Fruit fly (Drosophila melanogaster) whole organism, larva: Measurements from ENCODE around the gene mxc.

Experiments
- noc ChIP-seq: fragments of 200-800 bp; sonication (Bioruptor generic); optimal IDR thresholded peaks from 3 replicates; lab custom pipeline; 2019; ENCODE audit warnings: missing biosample characterization, mild to moderate bottlenecking, missing genetic modification characterization, moderate library complexity

Gene mxc

DNA sequence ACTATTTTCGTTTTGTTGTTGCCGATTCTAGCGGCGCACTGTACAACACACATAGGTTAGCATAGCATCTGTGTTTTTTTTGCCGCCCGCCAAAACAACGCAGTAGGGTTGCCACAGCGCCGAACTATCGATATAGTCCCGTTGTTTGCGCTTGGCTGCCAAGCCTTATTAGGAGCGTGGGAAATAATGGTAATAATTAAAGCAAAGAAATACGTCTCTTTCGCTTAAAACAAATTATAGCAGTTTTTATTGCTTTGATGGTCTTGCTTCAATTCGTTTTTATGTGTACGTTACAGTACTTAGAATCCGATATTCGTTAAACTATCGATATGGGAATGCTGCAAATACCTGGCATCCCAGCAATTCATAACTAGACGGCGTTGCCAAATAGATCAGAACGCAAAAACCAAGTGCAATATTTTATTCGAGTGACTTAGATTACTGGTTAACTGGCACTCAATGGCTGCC is at the start of gene mxc, which contains the start of gene Larp7:
mxc (minus strand) TSS at position 51 of the 468 bp plus-strand sequence.
Larp7 (plus strand) TSS at position 401 of the 468 bp plus-strand sequence.
- no peak for TF ChIP-seq noc

dm6 chrX:9291270-9291669 is 48.0 kb upstream of the mxc start:
- no peak for TF ChIP-seq noc

DNA sequence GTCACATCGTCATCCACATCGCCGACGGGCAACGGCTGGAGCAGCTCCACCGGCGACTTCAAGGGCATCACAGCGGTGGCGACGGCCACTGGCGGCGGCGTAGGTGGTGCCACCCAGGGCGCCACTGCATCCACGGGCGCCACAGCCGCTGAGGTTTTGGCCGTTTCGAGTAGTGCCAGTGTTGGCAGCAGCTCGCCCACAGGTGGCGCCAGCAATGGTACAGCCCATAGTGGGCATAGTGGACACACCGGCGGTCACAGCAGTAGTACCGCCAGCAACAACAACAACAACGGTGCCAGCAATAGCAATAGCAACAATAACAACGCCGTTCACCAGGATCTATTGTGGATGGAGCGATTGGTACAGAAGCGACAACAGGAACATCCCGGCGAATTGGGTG is 43.1 kb upstream of the mxc start:
- TF ChIP-seq noc: no peak

dm6 chrX:9284024-9284738 is 40.9 kb upstream of the mxc start, which contains the start of gene lz:
lz (plus strand) TSS chrX:9284649.
- TF ChIP-seq noc: no peak

DNA sequence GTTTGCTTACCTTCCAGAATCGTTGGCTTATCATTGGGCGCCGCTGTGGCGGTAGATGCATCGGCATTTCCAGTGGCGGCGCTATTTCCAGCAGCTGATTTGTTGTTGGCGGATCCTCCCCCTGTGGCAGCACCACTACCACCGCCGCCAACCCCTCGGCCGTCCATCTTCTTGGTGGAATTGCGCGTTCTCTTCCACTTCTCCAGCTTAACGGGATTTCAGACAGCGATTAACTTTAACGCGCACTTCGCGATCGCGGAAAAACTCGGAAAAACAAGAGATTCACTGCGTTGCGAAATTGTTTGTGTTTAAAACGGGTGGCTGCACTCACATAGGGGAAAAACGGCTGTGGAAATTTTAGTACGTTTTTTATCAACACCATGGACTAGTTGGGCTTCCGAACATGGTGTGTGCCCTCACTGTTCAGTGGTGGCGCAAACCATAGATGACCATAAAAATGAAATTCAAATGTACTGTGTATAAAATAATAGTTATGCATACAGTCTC is 39.6 kb upstream of the mxc start, which contains the start of gene c11.1:
c11.1 (minus strand) TSS at position 335 of the 507 bp plus-strand sequence.
- no peak for TF ChIP-seq noc

DNA sequence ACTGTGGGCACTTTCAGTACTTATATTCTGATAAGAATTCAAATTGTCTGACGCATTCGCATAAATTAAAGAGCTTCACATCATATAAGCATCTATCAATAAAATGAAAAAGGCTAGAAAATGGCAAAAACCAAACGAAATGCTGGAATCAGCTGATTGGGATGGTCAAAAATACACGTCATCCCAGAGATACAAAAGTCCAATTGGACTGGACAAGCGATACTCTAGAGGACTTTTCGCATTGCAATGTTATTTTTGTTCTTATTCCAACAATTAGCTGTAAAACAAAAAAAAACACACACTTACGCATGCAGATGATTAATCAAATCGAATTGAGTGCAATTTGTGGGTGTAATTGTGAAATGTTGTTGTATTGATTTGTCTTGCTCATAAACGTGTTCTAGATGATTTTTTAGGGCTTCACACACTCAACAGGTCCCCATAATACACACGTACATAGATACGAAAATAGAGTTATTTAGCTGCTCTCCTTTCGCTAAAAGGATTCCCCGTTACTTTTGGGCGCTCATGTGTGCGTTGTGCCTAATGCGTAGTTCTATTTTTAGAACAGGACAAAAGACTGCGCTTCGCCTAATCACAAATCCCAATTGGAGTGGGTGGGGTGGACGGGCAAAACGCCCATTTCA is 38.9 kb upstream of the mxc start:
- TF ChIP-seq noc: no peak

DNA sequence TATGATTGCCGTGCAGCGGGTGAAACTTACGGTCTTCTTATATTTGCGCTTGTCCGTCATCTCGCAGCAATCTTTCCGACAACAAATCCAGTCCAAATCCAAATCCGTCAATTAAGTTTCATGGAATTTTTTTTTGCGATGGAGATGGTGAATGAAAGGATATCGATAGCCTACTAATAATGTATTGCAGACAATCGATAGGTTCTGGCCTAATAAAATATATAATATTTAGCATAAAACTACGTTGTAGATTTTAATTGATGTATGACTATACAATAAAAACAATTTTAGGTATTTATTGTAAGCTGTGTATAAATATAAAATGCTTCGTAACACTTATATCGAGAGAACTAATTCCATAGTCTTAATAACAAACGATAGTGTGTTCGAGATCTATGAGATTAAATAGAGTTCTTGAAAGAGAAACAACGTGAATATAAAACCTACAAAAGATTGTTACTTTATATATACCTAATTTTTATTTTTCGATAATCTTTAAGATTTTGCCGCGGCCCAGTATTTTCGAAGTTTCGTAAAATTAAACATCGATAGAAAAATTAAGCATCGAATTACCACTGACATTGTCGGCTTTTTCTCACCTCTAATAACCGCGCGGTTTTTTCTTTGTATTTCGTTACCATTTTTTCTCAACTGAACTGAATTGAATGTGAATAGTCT is 29.7 kb upstream of the mxc start, which contains the start of the genes Cfp1 and Aladin:
Cfp1 (minus strand) TSS at position 131 of the 678 bp plus-strand sequence.
Aladin (plus strand) TSS at position 584 of the 678 bp plus-strand sequence.
- no peak for TF ChIP-seq noc

DNA sequence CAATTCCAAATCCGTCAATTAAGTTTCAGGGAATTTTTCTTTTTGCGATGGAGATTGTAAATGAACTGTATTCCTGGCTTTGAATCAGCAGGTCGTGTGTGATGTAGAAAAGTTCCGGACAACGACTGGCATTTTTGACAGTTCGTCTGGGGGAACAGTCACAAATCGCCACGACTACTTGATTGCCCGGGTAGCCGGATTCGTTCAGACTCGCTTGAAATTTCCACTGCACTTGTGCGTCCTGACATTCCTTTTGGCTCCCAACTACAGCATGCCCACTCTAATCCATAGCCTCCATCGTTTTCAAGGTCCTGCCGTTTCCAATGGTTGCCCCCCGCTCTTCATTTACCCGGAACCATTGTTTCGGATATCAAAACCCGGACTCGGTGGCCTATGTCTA is 26.6 kb upstream of the mxc start, which contains the start of gene CG17440:
CG17440 (minus strand) TSS at position 101 of the 400 bp plus-strand sequence.
- TF ChIP-seq noc: no peak

DNA sequence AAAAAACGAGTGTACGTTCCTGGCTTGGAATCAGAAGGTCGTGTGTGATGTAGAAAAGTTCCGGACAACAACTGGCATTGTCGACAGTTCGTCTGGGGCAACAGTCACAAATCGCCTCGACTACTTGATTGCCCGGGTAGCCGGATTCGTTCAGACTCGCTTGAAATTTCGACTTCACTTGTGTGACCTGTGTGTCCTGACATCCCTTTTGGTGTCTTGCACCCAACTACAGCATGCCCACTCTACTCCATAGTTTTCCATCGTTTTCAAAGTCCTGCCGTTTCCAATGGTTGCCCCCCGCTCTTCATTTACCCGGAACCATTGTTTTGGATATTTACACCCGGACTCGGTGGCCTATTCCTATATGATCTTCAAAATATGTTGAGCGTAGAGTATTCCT is 24.3 kb upstream of the mxc start, which contains the start of gene Erk7:
Erk7 (minus strand) TSS at position 101 of the 400 bp plus-strand sequence.
- TF ChIP-seq noc: no peak

dm6 chrX:9266082-9266481 is 22.8 kb upstream of the mxc start:
- no peak for TF ChIP-seq noc

DNA sequence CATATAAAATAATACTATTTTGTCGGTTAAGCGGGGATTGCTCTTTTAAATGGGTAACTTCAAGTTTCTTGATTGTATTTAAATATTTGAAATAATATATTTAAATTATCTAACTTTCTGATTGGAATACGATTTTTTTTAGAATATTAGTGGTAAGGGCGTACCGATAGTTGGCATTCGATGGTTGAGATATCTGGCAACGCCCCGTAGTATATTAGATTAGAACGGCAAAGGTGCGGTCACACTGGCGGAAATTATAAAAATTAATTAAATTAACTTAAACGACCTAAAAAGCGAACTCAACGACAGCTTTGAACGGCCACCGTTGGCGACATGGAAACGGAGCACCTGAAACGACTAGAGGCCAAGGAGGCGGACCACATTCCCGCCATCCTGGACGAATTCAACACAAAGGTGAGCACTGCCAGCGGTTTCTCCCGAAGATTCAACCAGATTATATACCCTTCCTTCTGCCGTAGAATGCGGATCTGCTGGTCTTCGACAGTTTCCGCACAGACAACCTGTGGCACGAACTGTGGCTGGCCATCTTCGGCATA is 12.8 kb upstream of the mxc start, which contains the start of gene ric8a:
ric8a (plus strand) TSS at position 205 of the 557 bp plus-strand sequence.
- TF ChIP-seq noc: no peak

- no peak for TF ChIP-seq noc
These were observed 11.8 kb upstream of the mxc start for dm6 chrX:9255021-9255420.

DNA sequence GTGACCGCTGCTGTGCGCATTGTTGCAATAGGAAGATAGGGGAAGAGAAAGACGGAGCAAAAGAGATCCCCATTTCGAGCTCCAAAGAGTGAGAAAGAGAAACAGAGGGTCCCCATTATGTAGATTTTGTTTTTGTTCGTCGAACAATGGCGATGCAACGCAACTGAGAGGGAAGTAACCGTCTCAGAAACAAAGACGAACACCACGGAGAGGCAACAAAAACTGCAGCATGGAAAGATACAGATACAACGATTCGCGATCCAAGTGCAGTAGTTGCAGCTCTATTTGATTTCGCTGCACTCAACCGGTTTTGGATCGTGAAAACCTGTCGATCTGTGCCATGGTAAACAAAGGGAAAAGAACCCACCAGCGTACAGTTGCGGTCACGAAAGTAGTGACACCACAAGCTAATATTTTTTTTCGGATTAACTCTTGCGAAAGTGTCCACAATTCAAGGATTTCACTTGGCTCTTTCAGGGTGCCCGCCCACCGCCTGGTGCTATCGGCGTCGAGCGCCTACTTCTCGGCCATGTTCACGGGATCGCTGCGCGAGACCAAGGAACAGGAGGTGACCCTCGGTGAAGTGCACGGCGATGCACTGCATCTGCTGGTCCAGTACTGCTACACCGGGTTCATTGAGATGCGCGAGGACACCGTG is 8.9 kb upstream of the mxc start:
- no peak for TF ChIP-seq noc

DNA sequence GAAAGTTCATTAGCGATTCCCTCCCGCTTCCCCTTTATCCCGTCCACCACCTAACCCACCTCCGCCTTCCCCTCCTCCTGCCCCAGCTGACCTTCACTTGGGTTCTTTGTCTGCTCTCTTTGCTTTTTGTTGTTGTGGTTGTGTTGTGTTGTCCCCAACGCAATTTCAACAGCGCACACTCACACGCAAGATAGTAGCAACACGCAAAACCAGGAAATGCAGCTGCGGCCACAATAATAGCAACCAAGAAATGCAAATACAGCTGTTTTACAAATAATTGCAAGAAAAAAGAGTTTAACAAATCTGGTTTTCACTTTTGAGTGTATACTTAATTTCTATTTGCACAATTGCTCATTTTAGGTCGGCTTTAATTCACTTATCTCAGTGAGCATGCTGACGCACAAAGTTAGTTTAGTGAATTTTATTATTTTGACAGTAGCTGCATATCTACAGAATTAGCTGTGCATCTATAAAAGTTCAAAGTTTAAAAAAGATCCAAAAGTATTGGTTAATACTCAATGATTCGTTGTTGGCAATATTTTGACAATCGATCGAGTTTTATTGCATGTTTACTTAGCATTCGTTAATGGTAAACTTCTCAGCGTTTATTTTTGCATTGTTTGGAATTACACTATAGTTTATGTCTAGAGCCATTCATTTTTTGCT is 8.1 kb upstream of the mxc start:
- no peak for TF ChIP-seq noc

DNA sequence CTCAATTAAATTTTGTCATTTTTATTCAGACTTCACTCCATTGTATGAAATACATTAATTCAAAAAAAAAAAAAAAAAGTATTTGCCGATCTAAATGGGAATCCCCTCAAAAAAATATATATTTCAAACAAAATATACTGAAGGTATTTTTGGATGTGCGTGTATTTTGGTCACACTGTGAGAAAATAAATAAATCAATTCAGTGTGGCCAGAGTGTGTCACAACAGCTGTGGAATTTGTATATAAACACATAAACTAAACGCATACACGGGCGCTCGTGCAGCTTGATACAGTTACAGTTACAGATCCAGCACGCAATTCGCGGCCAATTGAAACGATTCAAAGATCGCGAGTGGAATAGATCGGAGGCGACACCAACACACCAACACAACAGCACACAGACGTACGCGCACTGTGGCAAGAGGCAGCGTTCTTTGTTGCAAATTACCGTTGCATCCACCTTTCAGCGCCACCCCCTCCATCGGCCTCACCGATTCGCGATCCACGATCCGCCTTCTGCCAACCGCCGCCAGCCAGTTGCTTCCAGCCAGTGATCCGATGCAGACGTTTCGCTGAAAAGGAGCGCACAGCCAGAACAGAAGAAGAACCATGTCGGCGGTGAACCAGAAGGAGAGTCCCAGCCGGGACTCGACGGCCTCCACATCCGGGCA is 7.0 kb upstream of the mxc start, which contains the start of gene CG17754:
CG17754 (plus strand) TSS at position 260 of the 671 bp plus-strand sequence.
- TF ChIP-seq noc: no peak
